Worm (Caenorhabditis elegans) whole organism, young adult: Measurements from ENCODE around the gene npp-18.

ENCODE experiments used
- B0035.1 ChIP-seq: sonication (generic microtip); optimal IDR thresholded peaks from 2 replicates; lab custom pipeline; 2016; ENCODE audit warnings: missing genetic modification characterization, mild to moderate bottlenecking, missing compliant biosample characterization, missing genotype, missing genetic modification reagents
- B0261.1 ChIP-seq: sonication (generic microtip); optimal IDR thresholded peaks from 2 replicates; lab custom pipeline; 2016; ENCODE audit warnings: mild to moderate bottlenecking, missing genetic modification characterization, moderate library complexity, missing compliant biosample characterization
- C17E4.6 ChIP-seq: fragments of 200-800 bp; sonication (Bioruptor generic); IDR thresholded peaks from 2 replicates; pipeline ENCODE4 v1.3.6; 2022; ENCODE audit warnings: missing genetic modification reagents, missing genetic modification characterization, missing compliant biosample characterization
- F33H1.4 ChIP-seq: fragments of 200-800 bp; sonication (Bioruptor generic); IDR thresholded peaks from 2 replicates; pipeline ENCODE4 v1.3.6; 2022; ENCODE audit warnings: missing genetic modification reagents, missing genetic modification characterization, missing compliant biosample characterization
- Y67H2A.10 ChIP-seq: fragments of 200-800 bp; sonication (Bioruptor generic); conservative IDR thresholded peaks from 2 replicates; pipeline ENCODE4 v1.3.6; 2022; ENCODE audit warnings: missing genetic modification reagents, missing genetic modification characterization, missing compliant biosample characterization
- aptf-3 ChIP-seq: fragments of 200-800 bp; sonication (Bioruptor generic); IDR thresholded peaks from 2 replicates; pipeline ENCODE4 v1.3.6; 2022; ENCODE audit warnings: missing genetic modification characterization, missing compliant biosample characterization
- attf-5 ChIP-seq: fragments of 200-800 bp; sonication (Bioruptor generic); optimal IDR thresholded peaks from 2 replicates; lab custom pipeline; 2018; ENCODE audit warnings: mild to moderate bottlenecking, missing genetic modification characterization, missing compliant biosample characterization
- bed-2 ChIP-seq: fragments of 200-800 bp; sonication (Bioruptor generic); IDR thresholded peaks from 2 replicates; pipeline ENCODE4 v1.3.6; 2022; ENCODE audit warnings: missing genetic modification reagents, missing genetic modification characterization, missing compliant biosample characterization
- cebp-1 ChIP-seq, 2 experiments: fragments of 200-800 bp in 1 of 2; sonication (Bioruptor generic) in 1 of 2; sonication (generic microtip) in 1 of 2; IDR thresholded peaks in 1 of 2; optimal IDR thresholded peaks in 1 of 2; 2 replicates each; pipeline versions ENCODE4 v1.3.6 to Lab custom; 2017 to 2022; ENCODE audit warnings: missing compliant biosample characterization in 2 of 2, missing genetic modification characterization in 2 of 2, mild to moderate bottlenecking in 1 of 2, missing genetic modification reagents in 1 of 2, moderate library complexity in 1 of 2
- chd-7 ChIP-seq: sonication (generic microtip); optimal IDR thresholded peaks from 2 replicates; lab custom pipeline; 2016; ENCODE audit warnings: mild to moderate bottlenecking, missing genetic modification characterization, moderate library complexity, missing compliant biosample characterization
- dpff-1 ChIP-seq: sonication (generic microtip); optimal IDR thresholded peaks from 2 replicates; lab custom pipeline; 2017; ENCODE audit warnings: mild to moderate bottlenecking, missing genetic modification characterization, missing compliant biosample characterization
- egl-18 ChIP-seq: fragments of 200-800 bp; sonication (Bioruptor generic); IDR thresholded peaks from 2 replicates; pipeline ENCODE4 v1.3.6; 2022; ENCODE audit warnings: missing genetic modification reagents, missing genetic modification characterization, missing compliant biosample characterization
- egl-44 ChIP-seq: fragments of 200-800 bp; sonication (Bioruptor generic); IDR thresholded peaks from 2 replicates; pipeline ENCODE4 v1.3.6; 2022; ENCODE audit warnings: missing genetic modification reagents, missing genetic modification characterization, missing compliant biosample characterization
- gei-17 ChIP-seq: fragments of 200-800 bp; sonication (Bioruptor generic); optimal IDR thresholded peaks from 2 replicates; lab custom pipeline; 2018; ENCODE audit warnings: mild to moderate bottlenecking, missing genetic modification characterization, missing compliant biosample characterization
- hlh-12 ChIP-seq: sonication (generic microtip); optimal IDR thresholded peaks from 2 replicates; lab custom pipeline; 2016; ENCODE audit warnings: missing genetic modification characterization, missing compliant biosample characterization
- hmg-1.2 ChIP-seq: fragments of 200-800 bp; sonication (Bioruptor generic); IDR thresholded peaks from 2 replicates; pipeline ENCODE4 v1.3.6; 2022; ENCODE audit warnings: missing genetic modification reagents, missing genetic modification characterization, missing compliant biosample characterization
- hsf-1 ChIP-seq: fragments of 200-800 bp; sonication (Bioruptor generic); IDR thresholded peaks from 2 replicates; pipeline ENCODE4 v1.3.6; 2022; ENCODE audit warnings: missing genetic modification reagents, missing genetic modification characterization, missing compliant biosample characterization
- lag-1 ChIP-seq: fragments of 200-800 bp; sonication (Bioruptor generic); IDR thresholded peaks from 2 replicates; pipeline ENCODE4 v1.3.6; 2022; ENCODE audit warnings: missing genetic modification reagents, missing genetic modification characterization, missing compliant biosample characterization
- lin-26 ChIP-seq: fragments of 200-800 bp; sonication (Bioruptor generic); IDR thresholded peaks from 2 replicates; pipeline ENCODE4 v1.3.6; 2022; ENCODE audit warnings: missing genetic modification reagents, missing genetic modification characterization, missing compliant biosample characterization
- lin-40 ChIP-seq: sonication (generic microtip); optimal IDR thresholded peaks from 2 replicates; lab custom pipeline; 2016; ENCODE audit warnings: missing genetic modification characterization, mild to moderate bottlenecking, missing compliant biosample characterization, missing genotype, missing genetic modification reagents
- lsl-1 ChIP-seq: fragments of 200-800 bp; sonication (Bioruptor generic); optimal IDR thresholded peaks from 2 replicates; lab custom pipeline; 2018; ENCODE audit warnings: mild to moderate bottlenecking, missing genetic modification characterization, moderate library complexity, missing compliant biosample characterization
- madf-6 ChIP-seq: fragments of 200-800 bp; sonication (Bioruptor generic); IDR thresholded peaks from 2 replicates; pipeline ENCODE4 v1.3.6; 2022; ENCODE audit warnings: missing genetic modification reagents, missing genetic modification characterization, missing compliant biosample characterization
- nfya-2 ChIP-seq: fragments of 200-800 bp; sonication (Bioruptor generic); IDR thresholded peaks from 2 replicates; pipeline ENCODE4 v1.3.6; 2022; ENCODE audit warnings: missing genetic modification reagents, missing genetic modification characterization, missing compliant biosample characterization
- nhr-120 ChIP-seq: fragments of 200-800 bp; sonication (Bioruptor generic); IDR thresholded peaks from 2 replicates; pipeline ENCODE4 v1.3.6; 2022; ENCODE audit warnings: missing genetic modification characterization, missing compliant biosample characterization
- nhr-179 ChIP-seq: sonication (generic microtip); optimal IDR thresholded peaks from 2 replicates; lab custom pipeline; 2016; ENCODE audit warnings: mild to moderate bottlenecking, missing genetic modification characterization, missing compliant biosample characterization
- nhr-27 ChIP-seq: fragments of 200-800 bp; sonication (Bioruptor generic); optimal IDR thresholded peaks from 2 replicates; lab custom pipeline; 2018; ENCODE audit warnings: mild to moderate bottlenecking, missing genetic modification characterization, moderate library complexity, missing compliant biosample characterization
- nhr-90 ChIP-seq: sonication (generic microtip); optimal IDR thresholded peaks from 2 replicates; lab custom pipeline; 2016; ENCODE audit warnings: missing genotype, mild to moderate bottlenecking, missing genetic modification characterization, missing compliant biosample characterization
- rec-8 ChIP-seq, 2 experiments: sonication (generic microtip); optimal IDR thresholded peaks; 2 replicates each; lab custom pipeline; 2016; ENCODE audit warnings: mild to moderate bottlenecking in 2 of 2, missing genetic modification characterization in 2 of 2, missing genetic modification reagents in 2 of 2, missing genotype in 2 of 2, missing biosample characterization in 1 of 2, missing compliant biosample characterization in 1 of 2, moderate library complexity in 1 of 2
- snpc-4 ChIP-seq, 5 experiments: fragments of 150-350 bp in 1 of 5; sonication (generic microtip) in 4 of 5; optimal IDR thresholded peaks; 2 replicates each; lab custom pipeline; 2014 to 2018; ENCODE audit warnings: missing genetic modification characterization in 5 of 5, missing biosample characterization in 3 of 5, antibody characterized with exemption in 2 of 5, mild to moderate bottlenecking in 2 of 5, missing compliant biosample characterization in 2 of 5, missing genotype in 2 of 5, moderate library complexity in 2 of 5, missing genetic modification reagents in 1 of 5
- somi-1 ChIP-seq: fragments of 200-800 bp; sonication (Bioruptor generic); optimal IDR thresholded peaks from 2 replicates; lab custom pipeline; 2018; ENCODE audit warnings: mild to moderate bottlenecking, missing genetic modification characterization, missing compliant biosample characterization

The npp-18 gene

DNA sequence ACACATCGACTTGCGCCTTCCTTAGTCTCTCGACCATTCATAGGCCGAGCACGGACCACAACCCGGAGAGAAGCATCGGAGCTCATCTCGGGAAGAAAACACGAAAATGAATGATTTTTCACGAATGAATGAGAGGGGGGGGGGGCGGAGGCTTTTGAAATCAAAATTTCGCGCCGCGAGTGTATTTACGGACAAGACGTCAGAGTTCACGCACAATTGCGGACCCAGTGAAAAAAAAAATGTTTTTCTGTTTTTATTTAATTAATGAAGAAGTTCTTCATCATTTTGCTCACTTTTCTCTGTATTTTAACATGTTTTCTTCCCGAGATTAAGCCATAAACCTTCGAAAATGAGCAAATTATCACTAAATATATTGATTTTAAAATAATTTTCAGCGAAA, 10.5 kb downstream of the npp-18 start, which contains the start of the genes klp-19 and slc-36.1 (continued):
- TF ChIP-seq gei-17, result no peak

DNA sequence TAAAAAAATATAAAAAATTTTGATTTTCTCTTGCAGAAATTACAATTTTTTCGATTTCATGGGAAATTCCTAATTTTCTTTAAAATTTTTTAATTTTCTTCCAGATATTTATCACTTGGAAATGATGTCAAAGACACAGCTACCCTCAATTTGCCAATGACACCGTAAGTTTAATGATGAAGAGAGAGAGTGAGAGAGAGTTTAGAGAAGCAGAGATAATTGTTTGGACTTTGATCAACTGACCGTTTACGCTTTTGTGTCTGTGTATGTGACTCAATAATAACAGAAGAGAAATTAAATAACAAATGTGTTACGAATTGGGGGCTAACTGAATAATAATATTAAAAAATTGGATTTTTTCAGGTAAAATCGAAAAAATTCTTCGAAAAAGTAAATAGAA, 13.9 kb downstream of the npp-18 start:
- no peak for TF ChIP-seq nhr-179 (tag; lab: Kevin White, UChicago)
- TF ChIP-seq F33H1.4 (GFP tag; lab: Robert Waterston, UW), result no peak
- TF ChIP-seq attf-5, result peak; percentile 27
- TF ChIP-seq egl-18 (GFP tag; lab: Robert Waterston, UW), result no peak

DNA sequence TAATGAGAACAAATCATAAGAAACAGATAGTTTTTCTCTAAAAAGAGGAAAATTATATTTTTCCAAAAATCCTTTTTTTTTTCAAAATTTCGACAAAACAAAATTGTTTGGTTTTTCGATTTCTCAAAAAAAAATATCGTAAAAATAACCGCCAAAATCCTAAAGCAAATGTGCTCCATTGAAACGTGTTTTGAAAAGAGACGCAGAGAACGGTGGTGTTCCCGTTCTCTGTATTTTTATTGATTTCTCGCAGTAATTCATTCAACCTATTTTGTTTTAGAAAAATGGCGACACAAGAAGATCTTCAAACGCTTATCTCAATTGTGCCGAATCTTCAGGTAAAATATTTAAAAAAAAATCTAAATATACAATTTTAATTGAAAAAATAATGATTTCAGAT, 17.1 kb downstream of the npp-18 start, which contains the start of gene Y43F4B.10:
TSS of gene Y43F4B.10 (plus strand) at position 281 of the 400 bp plus-strand sequence.
- TF ChIP-seq somi-1 (GFP tag; lab: Kevin White, UChicago) (no peak), attf-5 (peak; percentile 10)

DNA sequence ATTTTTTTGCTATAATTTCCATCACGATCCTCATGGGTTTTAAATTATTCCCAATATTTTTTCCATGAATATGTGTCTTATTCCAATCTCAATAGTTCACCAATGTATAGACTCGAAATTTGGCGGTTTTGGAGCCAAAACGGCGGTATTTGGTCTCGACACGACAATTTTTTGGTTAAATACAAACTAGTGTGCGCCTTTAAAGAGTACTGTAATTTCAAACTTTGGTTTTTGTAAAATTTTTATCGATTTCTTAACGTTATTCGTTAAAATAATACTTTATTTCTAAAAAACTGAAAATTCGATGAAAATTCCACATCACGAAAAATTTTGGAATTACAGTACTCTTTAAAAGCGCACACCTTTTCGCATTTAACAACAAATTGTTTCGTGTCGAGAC, 18.0 kb downstream of the npp-18 start:
- peak; percentile 56 for TF ChIP-seq lsl-1 (GFP tag; lab: Kevin White, UChicago)
- no peak for TF ChIP-seq nfya-2 (GFP tag; lab: Robert Waterston, UW)
- TF ChIP-seq nhr-120 (GFP tag; lab: Robert Waterston, UW), result no peak
- peak; percentile 50 for TF ChIP-seq madf-6 (GFP tag; lab: Robert Waterston, UW)
- TF ChIP-seq bed-2 (GFP tag; lab: Robert Waterston, UW), result no peak
- TF ChIP-seq dpff-1, result no peak
- TF ChIP-seq lin-40 (tag; lab: Kevin White, UChicago), result no peak
- TF ChIP-seq F33H1.4 (GFP tag; lab: Robert Waterston, UW), result peak; percentile 48
- TF ChIP-seq C17E4.6 (GFP tag; lab: Robert Waterston, UW), result no peak
- TF ChIP-seq hmg-1.2 (GFP tag; lab: Robert Waterston, UW), result no peak
- no peak for TF ChIP-seq hlh-12 (tag; lab: Kevin White, UChicago)

DNA sequence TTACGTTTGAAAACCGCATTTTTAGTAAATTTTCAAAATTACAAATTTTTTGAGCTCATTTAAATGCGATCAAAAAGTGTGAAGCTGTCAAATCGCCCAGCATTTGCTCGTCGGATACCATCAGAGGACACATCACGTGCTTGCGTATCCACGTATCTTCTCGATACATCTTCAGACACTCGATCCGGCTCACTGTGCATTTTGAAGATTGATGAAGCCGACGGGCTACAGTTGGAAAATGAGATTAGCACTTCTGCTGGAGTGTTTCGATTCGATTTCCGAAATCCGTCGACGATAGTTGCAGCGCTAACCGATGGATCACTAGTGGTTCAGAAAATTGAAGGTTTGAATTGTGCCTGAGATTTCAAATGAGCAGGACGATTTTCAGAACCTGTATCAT, 18.4 kb downstream of the npp-18 start, which contains the start of gene dph-7:
TSS of gene dph-7 (plus strand) at position 53 of the 400 bp plus-strand sequence.
- TF ChIP-seq chd-7 (tag; lab: Kevin White, UChicago), result no peak
- no peak for TF ChIP-seq hsf-1 (GFP tag; lab: Robert Waterston, UW)
- TF ChIP-seq lag-1 (GFP tag; lab: Robert Waterston, UW), result no peak
- no peak for TF ChIP-seq C17E4.6 (GFP tag; lab: Robert Waterston, UW)
- TF ChIP-seq snpc-4 (GFP tag; optimal IDR thresholded peaks at IDR 0.05; lab: Kevin White, UChicago), result no peak
- no peak for TF ChIP-seq snpc-4 (tag; optimal IDR thresholded peaks at IDR 0.05; lab: Kevin White, UChicago)
- TF ChIP-seq nhr-90 (tag; lab: Kevin White, UChicago), result no peak
- no peak for TF ChIP-seq lin-26 (GFP tag; lab: Robert Waterston, UW)
- TF ChIP-seq rec-8 (tag; optimal IDR thresholded peaks at IDR 0.05; lab: Kevin White, UChicago), result no peak
- TF ChIP-seq aptf-3 (GFP tag; lab: Robert Waterston, UW), result no peak
- TF ChIP-seq hmg-1.2 (GFP tag; lab: Robert Waterston, UW), result no peak
- TF ChIP-seq B0035.1 (tag; lab: Kevin White, UChicago), result no peak
- no peak for TF ChIP-seq nhr-27 (tag; lab: Kevin White, UChicago)

DNA sequence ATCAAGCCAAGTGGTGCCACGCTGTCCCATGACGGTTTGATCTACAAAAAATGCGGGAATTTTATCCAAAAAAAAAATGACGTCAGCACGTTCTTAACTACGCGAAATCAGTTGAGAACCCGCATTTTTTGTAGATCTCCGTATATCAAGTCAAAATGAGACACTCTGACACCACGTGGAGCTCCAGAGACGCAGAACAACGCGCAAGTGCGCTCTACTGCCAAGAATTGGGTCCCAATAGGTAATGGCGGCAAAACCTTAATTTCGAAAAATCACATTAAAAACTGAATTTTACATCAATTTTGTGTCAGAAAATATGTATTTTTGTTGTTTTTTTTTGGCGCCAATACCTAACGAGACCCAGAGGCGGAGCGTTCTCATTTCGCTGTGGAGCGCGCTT, 20.3 kb downstream of the npp-18 start:
- TF ChIP-seq egl-44 (GFP tag; lab: Robert Waterston, UW) (no peak), cebp-1 (GFP tag; IDR thresholded peaks at IDR 0.05; lab: Robert Waterston, UW) (no peak), cebp-1 (tag; optimal IDR thresholded peaks at IDR 0.05; lab: Kevin White, UChicago) (no peak), B0261.1 (tag; lab: Kevin White, UChicago) (no peak), Y67H2A.10 (GFP tag; lab: Robert Waterston, UW) (no peak)
